1 fruit fly cellular context compared by ENCODE assay signal in genomic region chr3R:32032885-32033284, dm6.
A peak's percentile ranks its signal among the peaks of the same experiment; 100 is the strongest.
TF ChIP-seq lines count a peak whose summit lies in the region.

No protein-coding gene starts in this region.

TF ChIP-seq in whole organism, embryonic, 481 proteins besides CTCF, POLR2A, EP300 and RAD21 (continued from another document and continues in another):
- TF ChIP-seq Sry-δ (GFP tag; optimal IDR thresholded peaks at IDR 0.05; lab: Kevin White, UChicago): no peak
- TF ChIP-seq Tbp (GFP tag; optimal IDR thresholded peaks at IDR 0.05; lab: Kevin White, UChicago): no peak
- TF ChIP-seq CoRest (tag; optimal IDR thresholded peaks at IDR 0.05; lab: Kevin White, UChicago): no peak
- no peak for TF ChIP-seq CG10462 (GFP tag; optimal IDR thresholded peaks at IDR 0.05; lab: Kevin White, UChicago)
- no peak for TF ChIP-seq CG30020 (tag; optimal IDR thresholded peaks at IDR 0.05; lab: Kevin White, UChicago)
- no peak for TF ChIP-seq Aef1 (GFP tag; IDR thresholded peaks at IDR 0.05; lab: Robert Waterston, UW)
- no peak for TF ChIP-seq CG18011 (GFP tag; optimal IDR thresholded peaks at IDR 0.05; lab: Kevin White, UChicago)
- TF ChIP-seq E2f2 (GFP tag; IDR thresholded peaks at IDR 0.05; lab: Robert Waterston, UW): no peak
- TF ChIP-seq shn (GFP tag; optimal IDR thresholded peaks at IDR 0.05; lab: Kevin White, UChicago): no peak
- no peak for TF ChIP-seq CG4424 (GFP tag; optimal IDR thresholded peaks at IDR 0.05; lab: Kevin White, UChicago)
- TF ChIP-seq Taf1 (GFP tag; IDR thresholded peaks at IDR 0.05; lab: Robert Waterston, UW): no peak
- TF ChIP-seq HmgZ (tag; optimal IDR thresholded peaks at IDR 0.05; lab: Kevin White, UChicago): no peak
- no peak for TF ChIP-seq Bgb (GFP tag; IDR thresholded peaks at IDR 0.05; lab: Robert Waterston, UW; ENCODE audit: partially characterized antibody)
- TF ChIP-seq Dp (GFP tag; optimal IDR thresholded peaks at IDR 0.05; lab: Kevin White, UChicago): no peak
- no peak for TF ChIP-seq CG7745 (tag; optimal IDR thresholded peaks at IDR 0.05; lab: Kevin White, UChicago)
- TF ChIP-seq tin (GFP tag; optimal IDR thresholded peaks at IDR 0.05; lab: Kevin White, UChicago): peak; percentile 1
- peak; percentile 46 for TF ChIP-seq dmrt99B (tag; optimal IDR thresholded peaks at IDR 0.05; lab: Kevin White, UChicago)
- peak; percentile 8 for TF ChIP-seq ATbp (GFP tag; optimal IDR thresholded peaks at IDR 0.05; lab: Kevin White, UChicago)
- no peak for TF ChIP-seq CG17802 (tag; optimal IDR thresholded peaks at IDR 0.05; lab: Kevin White, UChicago)
- no peak for TF ChIP-seq Hmr (GFP tag; optimal IDR thresholded peaks at IDR 0.05; lab: Kevin White, UChicago)
- TF ChIP-seq CG34376 (GFP tag; optimal IDR thresholded peaks at IDR 0.05; lab: Kevin White, UChicago): no peak
- no peak for TF ChIP-seq CG8478 (optimal IDR thresholded peaks at IDR 0.05; lab: Kevin White, UChicago)
- TF ChIP-seq so (GFP tag; IDR thresholded peaks at IDR 0.05; lab: Robert Waterston, UW): no peak
- no peak for TF ChIP-seq trem (tag; optimal IDR thresholded peaks at IDR 0.05; lab: Kevin White, UChicago)
- no peak for TF ChIP-seq CG3065 (GFP tag; optimal IDR thresholded peaks at IDR 0.05; lab: Kevin White, UChicago)
- no peak for TF ChIP-seq CG18599 (GFP tag; optimal IDR thresholded peaks at IDR 0.05; lab: Kevin White, UChicago)
- no peak for TF ChIP-seq NC2α (GFP tag; optimal IDR thresholded peaks at IDR 0.05; lab: Kevin White, UChicago)
- TF ChIP-seq CG12391 (tag; optimal IDR thresholded peaks at IDR 0.05; lab: Kevin White, UChicago): no peak
- TF ChIP-seq Ssrp (tag; optimal IDR thresholded peaks at IDR 0.05; lab: Kevin White, UChicago): peak; percentile 19
- no peak for TF ChIP-seq CG11456 (GFP tag; IDR thresholded peaks at IDR 0.05; lab: Robert Waterston, UW)
- no peak for TF ChIP-seq H15 (GFP tag; IDR thresholded peaks at IDR 0.05; lab: Robert Waterston, UW)
- no peak for TF ChIP-seq trh (GFP tag; optimal IDR thresholded peaks at IDR 0.05; lab: Kevin White, UChicago)
- no peak for TF ChIP-seq Nf-YC (tag; optimal IDR thresholded peaks at IDR 0.05; lab: Kevin White, UChicago)
- TF ChIP-seq CG3163 (GFP tag; optimal IDR thresholded peaks at IDR 0.05; lab: Kevin White, UChicago): no peak
- TF ChIP-seq MTF-1 (GFP tag; optimal IDR thresholded peaks at IDR 0.05; lab: Kevin White, UChicago; ENCODE audit: borderline replicate concordance): no peak
- TF ChIP-seq CG3407 (GFP tag; optimal IDR thresholded peaks at IDR 0.05; lab: Kevin White, UChicago): peak; percentile 3
- no peak for TF ChIP-seq CG8359 (GFP tag; optimal IDR thresholded peaks at IDR 0.05; lab: Kevin White, UChicago; ENCODE audit: borderline replicate concordance)
- no peak for TF ChIP-seq cg (GFP tag; optimal IDR thresholded peaks at IDR 0.05; lab: Kevin White, UChicago)
- TF ChIP-seq CG15601 (tag; optimal IDR thresholded peaks at IDR 0.05; lab: Kevin White, UChicago): no peak
- no peak for TF ChIP-seq ash1 (GFP tag; optimal IDR thresholded peaks at IDR 0.05; lab: Kevin White, UChicago)
- no peak for TF ChIP-seq ro (GFP tag; IDR thresholded peaks at IDR 0.05; lab: Robert Waterston, UW)
- TF ChIP-seq Asciz (GFP tag; optimal IDR thresholded peaks at IDR 0.05; lab: Kevin White, UChicago): no peak
- TF ChIP-seq dan (GFP tag; IDR thresholded peaks at IDR 0.05; lab: Robert Waterston, UW): no peak
- TF ChIP-seq CG2678 (tag; optimal IDR thresholded peaks at IDR 0.05; lab: Kevin White, UChicago): peak; percentile 4
- TF ChIP-seq CG1603 (tag; optimal IDR thresholded peaks at IDR 0.05; lab: Kevin White, UChicago): no peak
- TF ChIP-seq psq (GFP tag; optimal IDR thresholded peaks at IDR 0.05; lab: Kevin White, UChicago): no peak
- TF ChIP-seq btn (GFP tag; optimal IDR thresholded peaks at IDR 0.05; lab: Kevin White, UChicago): no peak
- TF ChIP-seq slou (GFP tag; optimal IDR thresholded peaks at IDR 0.05; lab: Kevin White, UChicago): no peak
- no peak for TF ChIP-seq hb (GFP tag; IDR thresholded peaks at IDR 0.05; lab: Robert Waterston, UW; ENCODE audit: partially characterized antibody)
- no peak for TF ChIP-seq CG9437 (GFP tag; optimal IDR thresholded peaks at IDR 0.05; lab: Kevin White, UChicago)
- TF ChIP-seq bbx (GFP tag; IDR thresholded peaks at IDR 0.05; lab: Robert Waterston, UW; ENCODE audit: partially characterized antibody): no peak
- no peak for TF ChIP-seq CG9215 (GFP tag; IDR thresholded peaks at IDR 0.05; lab: Robert Waterston, UW)
- TF ChIP-seq bigmax (GFP tag; optimal IDR thresholded peaks at IDR 0.05; lab: Kevin White, UChicago): no peak
- TF ChIP-seq fu2 (GFP tag; optimal IDR thresholded peaks at IDR 0.05; lab: Kevin White, UChicago): no peak
- TF ChIP-seq Eip74EF (GFP tag; optimal IDR thresholded peaks at IDR 0.05; lab: Kevin White, UChicago): no peak
- no peak for TF ChIP-seq repo (GFP tag; optimal IDR thresholded peaks at IDR 0.05; lab: Kevin White, UChicago)
- no peak for TF ChIP-seq en (GFP tag; optimal IDR thresholded peaks at IDR 0.05; lab: Kevin White, UChicago)
- no peak for TF ChIP-seq CG6854 (GFP tag; optimal IDR thresholded peaks at IDR 0.05; lab: Kevin White, UChicago)
- no peak for TF ChIP-seq lola (GFP tag; optimal IDR thresholded peaks at IDR 0.05; lab: Kevin White, UChicago)
- TF ChIP-seq hkb (optimal IDR thresholded peaks at IDR 0.05; lab: Kevin White, UChicago): no peak
- no peak for TF ChIP-seq hkb (GFP tag; IDR thresholded peaks at IDR 0.05; lab: Robert Waterston, UW)
- TF ChIP-seq pho (GFP tag; optimal IDR thresholded peaks at IDR 0.05; lab: Kevin White, UChicago): no peak
- no peak for TF ChIP-seq CG17568 (GFP tag; optimal IDR thresholded peaks at IDR 0.05; lab: Kevin White, UChicago)
- TF ChIP-seq bsh (GFP tag; optimal IDR thresholded peaks at IDR 0.05; lab: Kevin White, UChicago): peak in 1 of 2 experiments; percentile 24
- TF ChIP-seq CG4820 (GFP tag; optimal IDR thresholded peaks at IDR 0.05; lab: Kevin White, UChicago): no peak
- no peak for TF ChIP-seq oc (tag; optimal IDR thresholded peaks at IDR 0.05; lab: Kevin White, UChicago)
- TF ChIP-seq CG32532 (GFP tag; IDR thresholded peaks at IDR 0.05; lab: Robert Waterston, UW): 0 out of 2 replicates have a peak, but pooled peaks have one; percentile 37
- peak; percentile 38 for TF ChIP-seq CG30403 (GFP tag; optimal IDR thresholded peaks at IDR 0.05; lab: Kevin White, UChicago)
- TF ChIP-seq hbn (GFP tag; IDR thresholded peaks at IDR 0.05; lab: Robert Waterston, UW; ENCODE audit: partially characterized antibody): no peak
- no peak for TF ChIP-seq Nf-YA (GFP tag; IDR thresholded peaks at IDR 0.05; lab: Robert Waterston, UW)
- TF ChIP-seq CG18476 (GFP tag; optimal IDR thresholded peaks at IDR 0.05; lab: Kevin White, UChicago): no peak
- TF ChIP-seq sens (GFP tag; lab: Kevin White, UChicago): peak; percentile 79
- TF ChIP-seq Jarid2 (GFP tag; optimal IDR thresholded peaks at IDR 0.05; lab: Kevin White, UChicago): no peak
- no peak for TF ChIP-seq lov (optimal IDR thresholded peaks at IDR 0.05; lab: Kevin White, UChicago)
- no peak for TF ChIP-seq lov (GFP tag; IDR thresholded peaks at IDR 0.05; lab: Robert Waterston, UW)
- peak; percentile 4 for TF ChIP-seq CG2120 (GFP tag; optimal IDR thresholded peaks at IDR 0.05; lab: Kevin White, UChicago)
- no peak for TF ChIP-seq MBD-R2 (GFP tag; IDR thresholded peaks at IDR 0.05; lab: Robert Waterston, UW)
- TF ChIP-seq gsb-n (tag; optimal IDR thresholded peaks at IDR 0.05; lab: Kevin White, UChicago): peak; percentile 14
- TF ChIP-seq tgo (GFP tag; IDR thresholded peaks at IDR 0.05; lab: Robert Waterston, UW): 0 out of 3 replicates have a peak, but pooled peaks have one; percentile 40
- no peak for TF ChIP-seq abd-A (tag; optimal IDR thresholded peaks at IDR 0.05; lab: Kevin White, UChicago)
- no peak for TF ChIP-seq vnd (GFP tag; IDR thresholded peaks at IDR 0.05; lab: Robert Waterston, UW; ENCODE audit: partially characterized antibody)
- TF ChIP-seq ttk (GFP tag; IDR thresholded peaks at IDR 0.05; lab: Robert Waterston, UW): no peak
- no peak for TF ChIP-seq inv (GFP tag; IDR thresholded peaks at IDR 0.05; lab: Robert Waterston, UW; ENCODE audit: partially characterized antibody)
- no peak for TF ChIP-seq slbo (GFP tag; IDR thresholded peaks at IDR 0.05; lab: Robert Waterston, UW)
- TF ChIP-seq NK7.1 (GFP tag; optimal IDR thresholded peaks at IDR 0.05; lab: Kevin White, UChicago): no peak
- peak in 1 of 2 experiments; percentile 52 for TF ChIP-seq eve (GFP tag; optimal IDR thresholded peaks at IDR 0.05; lab: Kevin White, UChicago)
- no peak for TF ChIP-seq CG12155 (GFP tag; optimal IDR thresholded peaks at IDR 0.05; lab: Kevin White, UChicago)
- no peak for TF ChIP-seq CG17328 (GFP tag; IDR thresholded peaks at IDR 0.05; lab: Robert Waterston, UW)
- no peak for TF ChIP-seq CG4360 (GFP tag; IDR thresholded peaks at IDR 0.05; lab: Robert Waterston, UW)
- peak; percentile 20 for TF ChIP-seq lab (GFP tag; optimal IDR thresholded peaks at IDR 0.05; lab: Kevin White, UChicago)
- TF ChIP-seq CG31388 (GFP tag; optimal IDR thresholded peaks at IDR 0.05; lab: Kevin White, UChicago): no peak
- TF ChIP-seq Fer2 (tag; optimal IDR thresholded peaks at IDR 0.05; lab: Kevin White, UChicago): no peak
- TF ChIP-seq Fer1 (GFP tag; optimal IDR thresholded peaks at IDR 0.05; lab: Kevin White, UChicago): no peak
- no peak for TF ChIP-seq prd (optimal IDR thresholded peaks at IDR 0.05; lab: Kevin White, UChicago)
- no peak; the same call in 2 of the 3 replicates for TF ChIP-seq prd (GFP tag; IDR thresholded peaks at IDR 0.05; lab: Robert Waterston, UW)
- no peak for TF ChIP-seq br (optimal IDR thresholded peaks at IDR 0.05; lab: Kevin White, UChicago)
- TF ChIP-seq HLH3B (GFP tag; IDR thresholded peaks at IDR 0.05; lab: Robert Waterston, UW): 0 out of 2 replicates have a peak, but pooled peaks have one; percentile 29
- TF ChIP-seq ERR (GFP tag; optimal IDR thresholded peaks at IDR 0.05; lab: Kevin White, UChicago): no peak
- no peak for TF ChIP-seq CG13123 (GFP tag; optimal IDR thresholded peaks at IDR 0.05; lab: Kevin White, UChicago)
- no peak for TF ChIP-seq Usf (GFP tag; optimal IDR thresholded peaks at IDR 0.05; lab: Kevin White, UChicago)
- TF ChIP-seq Adf1 (GFP tag; IDR thresholded peaks at IDR 0.05; lab: Robert Waterston, UW): no peak
- no peak for TF ChIP-seq her (GFP tag; optimal IDR thresholded peaks at IDR 0.05; lab: Kevin White, UChicago)
- no peak for TF ChIP-seq da (GFP tag; optimal IDR thresholded peaks at IDR 0.05; lab: Kevin White, UChicago)
- no peak for TF ChIP-seq CHES-1-like (GFP tag; optimal IDR thresholded peaks at IDR 0.05; lab: Kevin White, UChicago)
- peak; percentile 58 for TF ChIP-seq Xrp1 (GFP tag; IDR thresholded peaks at IDR 0.05; lab: Robert Waterston, UW)
- no peak for TF ChIP-seq CG13296 (GFP tag; optimal IDR thresholded peaks at IDR 0.05; lab: Kevin White, UChicago)
- no peak for TF ChIP-seq danr (GFP tag; IDR thresholded peaks at IDR 0.05; lab: Robert Waterston, UW)
- TF ChIP-seq CG16813 (GFP tag; IDR thresholded peaks at IDR 0.05; lab: Robert Waterston, UW; ENCODE audit: partially characterized antibody): no peak
- TF ChIP-seq sug (tag; optimal IDR thresholded peaks at IDR 0.05; lab: Kevin White, UChicago): no peak
- no peak for TF ChIP-seq CG14965 (GFP tag; optimal IDR thresholded peaks at IDR 0.05; lab: Kevin White, UChicago; ENCODE audit: borderline replicate concordance)
- TF ChIP-seq B-H1 (GFP tag; IDR thresholded peaks at IDR 0.05; lab: Robert Waterston, UW): no peak
- TF ChIP-seq CG14860 (GFP tag; IDR thresholded peaks at IDR 0.05; lab: Robert Waterston, UW; ENCODE audit: partially characterized antibody): no peak
- no peak for TF ChIP-seq CG11696 (GFP tag; IDR thresholded peaks at IDR 0.05; lab: Robert Waterston, UW)
- no peak for TF ChIP-seq zfh1 (GFP tag; IDR thresholded peaks at IDR 0.05; lab: Robert Waterston, UW)
- 0 out of 3 replicates have a peak, but pooled peaks have one; percentile 17 for TF ChIP-seq dysf (GFP tag; IDR thresholded peaks at IDR 0.05; lab: Robert Waterston, UW)
- TF ChIP-seq tll (GFP tag; optimal IDR thresholded peaks at IDR 0.05; lab: Kevin White, UChicago): no peak
- no peak for TF ChIP-seq CG6175 (GFP tag; IDR thresholded peaks at IDR 0.05; lab: Robert Waterston, UW)
- TF ChIP-seq Deaf1 (tag; optimal IDR thresholded peaks at IDR 0.05; lab: Kevin White, UChicago): no peak
- no peak for TF ChIP-seq disco-r (GFP tag; optimal IDR thresholded peaks at IDR 0.05; lab: Kevin White, UChicago)
- no peak for TF ChIP-seq lilli (GFP tag; optimal IDR thresholded peaks at IDR 0.05; lab: Kevin White, UChicago)
- no peak for TF ChIP-seq ssp (GFP tag; IDR thresholded peaks at IDR 0.05; lab: Robert Waterston, UW)
- no peak for TF ChIP-seq CG10321 (GFP tag; IDR thresholded peaks at IDR 0.05; lab: Robert Waterston, UW)
- no peak for TF ChIP-seq al (GFP tag; IDR thresholded peaks at IDR 0.05; lab: Robert Waterston, UW)
- TF ChIP-seq Pdp1 (GFP tag; optimal IDR thresholded peaks at IDR 0.05; lab: Kevin White, UChicago): peak in 1 of 2 experiments; percentile 25
- peak; percentile 3 for TF ChIP-seq CG15269 (tag; optimal IDR thresholded peaks at IDR 0.05; lab: Kevin White, UChicago)
- TF ChIP-seq h (optimal IDR thresholded peaks at IDR 0.05; lab: Kevin White, UChicago): no peak
- no peak; the same call in 1 of the 2 replicates for TF ChIP-seq peb (GFP tag; IDR thresholded peaks at IDR 0.05; lab: Robert Waterston, UW)
- no peak for TF ChIP-seq lmd (GFP tag; IDR thresholded peaks at IDR 0.05; lab: Robert Waterston, UW)
- no peak for TF ChIP-seq Side (GFP tag; optimal IDR thresholded peaks at IDR 0.05; lab: Kevin White, UChicago)
- TF ChIP-seq Opbp (GFP tag; IDR thresholded peaks at IDR 0.05; lab: Robert Waterston, UW; ENCODE audit: partially characterized antibody): no peak
- TF ChIP-seq Gug (GFP tag; IDR thresholded peaks at IDR 0.05; lab: Robert Waterston, UW): peak; percentile 32; the same call in 2 of the 4 replicates
- TF ChIP-seq CG9609 (GFP tag; optimal IDR thresholded peaks at IDR 0.05; lab: Kevin White, UChicago): no peak
- no peak for TF ChIP-seq croc (GFP tag; conservative IDR thresholded peaks at IDR 0.05; lab: Robert Waterston, UW)
- no peak for TF ChIP-seq pnt (GFP tag; optimal IDR thresholded peaks at IDR 0.05; lab: Kevin White, UChicago)
- no peak for TF ChIP-seq CG14050 (GFP tag; IDR thresholded peaks at IDR 0.05; lab: Robert Waterston, UW)
- peak; percentile 50; the same call in 2 of the 3 replicates for TF ChIP-seq row (GFP tag; IDR thresholded peaks at IDR 0.05; lab: Robert Waterston, UW)
- TF ChIP-seq Ets97D (GFP tag; optimal IDR thresholded peaks at IDR 0.05; lab: Kevin White, UChicago): no peak
- no peak for TF ChIP-seq Bteb2 (GFP tag; optimal IDR thresholded peaks at IDR 0.05; lab: Kevin White, UChicago)
